Worm (Caenorhabditis elegans): ENCODE measurements around the gene C10C5.5.

DNA sequence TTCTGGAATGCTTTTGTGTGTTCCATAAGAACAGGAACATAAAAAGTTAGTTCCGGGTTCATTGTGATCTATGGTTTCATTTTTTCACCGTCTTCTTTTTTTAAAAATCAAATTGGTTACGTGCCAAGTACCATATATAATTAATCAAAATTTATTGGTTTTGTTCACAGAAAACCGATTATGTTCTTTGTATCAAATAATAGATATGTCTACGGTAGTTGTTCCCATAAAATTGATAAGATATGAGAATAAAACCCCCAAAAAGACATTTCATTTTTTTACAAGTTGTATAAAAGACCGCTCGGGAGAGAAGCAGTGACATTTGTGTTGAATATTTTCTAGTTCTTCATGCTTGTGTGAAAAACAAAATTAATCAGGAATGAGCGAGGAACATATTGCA lies at the start of gene C10C5.5:
- TF ChIP-seq dao-5 (tag; optimal IDR thresholded peaks at IDR 0.05) (no peak), him-1 (tag; optimal IDR thresholded peaks at IDR 0.05) (no peak), W03F9.2 (tag; optimal IDR thresholded peaks at IDR 0.05) (no peak)
